Worm (Caenorhabditis elegans): Measurements from ENCODE around the gene twnk-1.

DNA sequence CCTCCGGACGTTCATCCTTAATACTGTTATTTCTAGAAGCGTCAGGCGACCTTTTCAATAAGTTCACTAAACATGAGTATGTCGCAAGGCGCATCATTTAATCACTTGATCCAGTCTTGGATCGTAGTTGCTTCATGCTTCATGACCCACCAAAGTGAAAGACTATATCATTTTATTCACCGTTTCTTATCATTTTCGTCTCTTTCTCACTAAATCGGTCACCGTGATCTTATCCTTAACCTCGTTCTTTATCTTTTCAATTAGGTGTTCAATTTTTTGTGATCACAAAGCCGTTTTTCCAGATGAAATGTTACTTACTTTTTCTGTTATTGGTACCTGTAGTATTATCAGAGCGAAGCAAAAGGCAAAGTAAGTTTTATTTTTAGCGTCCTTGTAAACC is 3.2 kb upstream of the twnk-1 start, which contains the start of gene F46G11.2:
- no peak for TF ChIP-seq nhr-6 (tag; optimal IDR thresholded peaks at IDR 0.05)
- TF ChIP-seq ztf-11 (tag; optimal IDR thresholded peaks at IDR 0.05) = no peak
- no peak for TF ChIP-seq egl-27 (tag; optimal IDR thresholded peaks at IDR 0.05)
- no peak for TF ChIP-seq alr-1 (tag; optimal IDR thresholded peaks at IDR 0.05)
- TF ChIP-seq snpc-4 (tag; optimal IDR thresholded peaks at IDR 0.05) = no peak
- no peak for TF ChIP-seq ceh-16 (tag; optimal IDR thresholded peaks at IDR 0.05)
- TF ChIP-seq ama-1 (optimal IDR thresholded peaks at IDR 0.05) = no peak
- no peak for TF ChIP-seq C34F6.9 (tag; optimal IDR thresholded peaks at IDR 0.05)
- no peak for TF ChIP-seq nhr-237 (tag; optimal IDR thresholded peaks at IDR 0.05)
- no peak for TF ChIP-seq zag-1 (tag; optimal IDR thresholded peaks at IDR 0.05)
- TF ChIP-seq lsy-2 (tag; optimal IDR thresholded peaks at IDR 0.05) = no peak
- no peak for TF ChIP-seq nhr-10 (tag; optimal IDR thresholded peaks at IDR 0.05)
- no peak for TF ChIP-seq ztf-4 (tag; optimal IDR thresholded peaks at IDR 0.05)
- no peak for TF ChIP-seq peb-1 (tag; optimal IDR thresholded peaks at IDR 0.05)

Data from whole organism, L2 larva.